Worm (Caenorhabditis elegans) whole organism, early embryonic: ENCODE results near the gene T20F7.1.
"Not testable (repeated sequence)": the region's sequence is repeated elsewhere in the genome, so short reads cannot be mapped to it uniquely, and the experiment has no call there.

Source experiments
- B0310.2 ChIP-seq: sonication (generic microtip); optimal IDR thresholded peaks from 2 replicates; lab custom pipeline; 2016; ENCODE audit warnings: mild to moderate bottlenecking, missing genetic modification characterization, missing compliant biosample characterization
- F13C5.2 ChIP-seq: sonication (generic microtip); optimal IDR thresholded peaks from 2 replicates; lab custom pipeline; 2017; ENCODE audit warnings: mild to moderate bottlenecking, missing genetic modification characterization, inconsistent platforms, missing compliant biosample characterization
- aly-1 ChIP-seq: sonication (generic microtip); optimal IDR thresholded peaks from 2 replicates; lab custom pipeline; 2016; ENCODE audit warnings: missing genetic modification characterization, missing compliant biosample characterization
- ama-1 ChIP-seq: fragments of 150-350 bp; optimal IDR thresholded peaks from 2 replicates; lab custom pipeline; 2014
- ceh-13 ChIP-seq: fragments of 200-800 bp; sonication (Bioruptor generic); optimal IDR thresholded peaks from 2 replicates; lab custom pipeline; 2018; ENCODE audit warnings: mild to moderate bottlenecking, missing genetic modification characterization, missing compliant biosample characterization
- ceh-36 ChIP-seq: sonication (generic microtip); optimal IDR thresholded peaks from 2 replicates; lab custom pipeline; 2016; ENCODE audit warnings: missing genetic modification characterization, inconsistent platforms, missing compliant biosample characterization
- ets-7 ChIP-seq: sonication (generic microtip); optimal IDR thresholded peaks from 2 replicates; lab custom pipeline; 2016; ENCODE audit warnings: missing genotype, missing genetic modification characterization, missing compliant biosample characterization
- flt-1 ChIP-seq: fragments of 200-800 bp; sonication (Bioruptor generic); IDR thresholded peaks from 2 replicates; pipeline ENCODE4 v1.3.6; 2022; ENCODE audit warnings: missing genetic modification characterization, missing compliant biosample characterization
- hmbx-1 ChIP-seq: sonication (generic microtip); optimal IDR thresholded peaks from 2 replicates; lab custom pipeline; 2016; ENCODE audit warnings: mild to moderate bottlenecking, missing genetic modification characterization, missing compliant biosample characterization
- hmg-4 ChIP-seq: fragments of 200-800 bp; sonication (Bioruptor generic); optimal IDR thresholded peaks from 2 replicates; lab custom pipeline; 2018; ENCODE audit warnings: mild to moderate bottlenecking, missing genetic modification characterization, missing compliant biosample characterization
- hnd-1 ChIP-seq: sonication (generic microtip); optimal IDR thresholded peaks from 2 replicates; lab custom pipeline; 2016; ENCODE audit warnings: missing genetic modification characterization, missing compliant biosample characterization
- pes-1 ChIP-seq: fragments of 200-800 bp; sonication (Bioruptor generic); IDR thresholded peaks from 2 replicates; pipeline ENCODE4 v1.3.6; 2022; ENCODE audit warnings: missing genetic modification reagents, missing genetic modification characterization, missing compliant biosample characterization
- scrt-1 ChIP-seq: fragments of 200-800 bp; sonication (Bioruptor generic); IDR thresholded peaks from 2 replicates; pipeline ENCODE4 v1.3.6; 2022; ENCODE audit warnings: missing genetic modification characterization, missing compliant biosample characterization
- sea-1 ChIP-seq: fragments of 200-800 bp; sonication (Bioruptor generic); conservative IDR thresholded peaks from 2 replicates; pipeline ENCODE4 v1.3.6; 2022; ENCODE audit warnings: missing genetic modification characterization, missing compliant biosample characterization
- tbx-11 ChIP-seq: fragments of 200-800 bp; sonication (Bioruptor generic); IDR thresholded peaks from 2 replicates; pipeline ENCODE4 v1.3.6; 2022; ENCODE audit warnings: missing genetic modification characterization, missing compliant biosample characterization
- tbx-37 ChIP-seq: fragments of 200-800 bp; sonication (Bioruptor generic); conservative IDR thresholded peaks from 2 replicates; pipeline ENCODE4 v1.3.6; 2022; ENCODE audit warnings: missing genetic modification reagents, missing genetic modification characterization, missing compliant biosample characterization
- tra-4 ChIP-seq: sonication (generic microtip); optimal IDR thresholded peaks from 2 replicates; lab custom pipeline; 2017; ENCODE audit warnings: missing genetic modification characterization, missing compliant biosample characterization

Gene T20F7.1

ce11 chrX:16871355-16871754 lies 1.4 kb upstream of the T20F7.1 start:
- no peak for TF ChIP-seq ets-7 (tag; lab: Kevin White, UChicago)
- no peak for TF ChIP-seq pes-1 (GFP tag; lab: Robert Waterston, UW)
- no peak for TF ChIP-seq ceh-13 (GFP tag; lab: Kevin White, UChicago)
- no peak for TF ChIP-seq aly-1 (tag; lab: Kevin White, UChicago)
- TF ChIP-seq tbx-37 (GFP tag; lab: Robert Waterston, UW), result no peak
- no peak for TF ChIP-seq hmbx-1
- TF ChIP-seq scrt-1 (GFP tag; lab: Robert Waterston, UW), result no peak
- no peak for TF ChIP-seq F13C5.2 (tag; lab: Kevin White, UChicago)
- TF ChIP-seq ceh-36 (tag; lab: Kevin White, UChicago), result no peak
- no peak for TF ChIP-seq hnd-1 (tag; lab: Kevin White, UChicago)
- no peak for TF ChIP-seq tra-4 (tag; lab: Kevin White, UChicago)
- TF ChIP-seq ama-1 (lab: Kevin White, UChicago), result no peak
- no peak for TF ChIP-seq tbx-11
- no peak for TF ChIP-seq B0310.2
- no peak for TF ChIP-seq flt-1 (GFP tag; lab: Robert Waterston, UW)
- no peak for TF ChIP-seq sea-1 (GFP tag; lab: Robert Waterston, UW)
- TF ChIP-seq hmg-4 (GFP tag; lab: Kevin White, UChicago), result no peak

ce11 chrX:16880426-16880825 lies 7.7 kb downstream of the T20F7.1 start, which contains the start of gene acs-9:
acs-9 (minus strand) TSS chrX:16880526.
- TF ChIP-seq tbx-11, result no peak
- TF ChIP-seq sea-1 (GFP tag; lab: Robert Waterston, UW), result no peak
- TF ChIP-seq hmbx-1, result no peak
- TF ChIP-seq flt-1 (GFP tag; lab: Robert Waterston, UW), result no peak
- TF ChIP-seq ets-7 (tag; lab: Kevin White, UChicago), result no peak
- no peak for TF ChIP-seq B0310.2
- no peak for TF ChIP-seq ceh-36 (tag; lab: Kevin White, UChicago)
- TF ChIP-seq F13C5.2 (tag; lab: Kevin White, UChicago), result no peak
- no peak for TF ChIP-seq pes-1 (GFP tag; lab: Robert Waterston, UW)

ce11 chrX:16883426-16883825 lies 10.7 kb downstream of the T20F7.1 start, which contains the start of gene Y13C8A.1:
Y13C8A.1 (plus strand) TSS chrX:16883726.
- TF ChIP-seq ama-1 (lab: Kevin White, UChicago); B0310.2; pes-1 (GFP tag; lab: Robert Waterston, UW): not testable (repeated sequence)

ce11 chrX:16884075-16884474 lies 11.4 kb downstream of the T20F7.1 start:
- TF ChIP-seq scrt-1 (GFP tag; lab: Robert Waterston, UW), result no peak
- no peak for TF ChIP-seq B0310.2
- TF ChIP-seq tbx-11, result no peak
- no peak for TF ChIP-seq hnd-1 (tag; lab: Kevin White, UChicago)
- no peak for TF ChIP-seq hmbx-1

- TF ChIP-seq tra-4 (tag; lab: Kevin White, UChicago) (no peak), ceh-13 (GFP tag; lab: Kevin White, UChicago) (no peak), tbx-37 (GFP tag; lab: Robert Waterston, UW) (no peak), aly-1 (tag; lab: Kevin White, UChicago) (no peak), B0310.2 (no peak), scrt-1 (GFP tag; lab: Robert Waterston, UW) (no peak)
Observed at ce11 chrX:16891683-16892082, 19.0 kb downstream of the T20F7.1 start, which contains the start of gene F39F10.3. F39F10.3 (plus strand) TSS chrX:16891983.

- TF ChIP-seq pes-1 (GFP tag; lab: Robert Waterston, UW) (no peak), aly-1 (tag; lab: Kevin White, UChicago) (no peak), B0310.2 (no peak), hmg-4 (GFP tag; lab: Kevin White, UChicago) (no peak), tbx-11 (no peak), ceh-13 (GFP tag; lab: Kevin White, UChicago) (no peak), hnd-1 (tag; lab: Kevin White, UChicago) (no peak), ets-7 (tag; lab: Kevin White, UChicago) (no peak), sea-1 (GFP tag; lab: Robert Waterston, UW) (no peak), tra-4 (tag; lab: Kevin White, UChicago) (no peak), tbx-37 (GFP tag; lab: Robert Waterston, UW) (no peak), F13C5.2 (tag; lab: Kevin White, UChicago) (no peak), hmbx-1 (no peak), flt-1 (GFP tag; lab: Robert Waterston, UW) (no peak), ama-1 (lab: Kevin White, UChicago) (no peak), ceh-36 (tag; lab: Kevin White, UChicago) (no peak), scrt-1 (GFP tag; lab: Robert Waterston, UW) (no peak)
Observed at ce11 chrX:16893767-16894166, 21.1 kb downstream of the T20F7.1 start.

- TF ChIP-seq ets-7 (tag; lab: Kevin White, UChicago) (no peak), hnd-1 (tag; lab: Kevin White, UChicago) (no peak), ceh-36 (tag; lab: Kevin White, UChicago) (no peak)
Observed at ce11 chrX:16894577-16894976, 21.9 kb downstream of the T20F7.1 start, which contains the start of gene F39F10.2. F39F10.2 (plus strand) TSS chrX:16894877.

ce11 chrX:16902657-16903056 lies 29.9 kb downstream of the T20F7.1 start:
- TF ChIP-seq tbx-11 (no peak), sea-1 (GFP tag; lab: Robert Waterston, UW) (no peak), tbx-37 (GFP tag; lab: Robert Waterston, UW) (no peak), B0310.2 (no peak), hmbx-1 (no peak), ets-7 (tag; lab: Kevin White, UChicago) (no peak), hmg-4 (GFP tag; lab: Kevin White, UChicago) (no peak), pes-1 (GFP tag; lab: Robert Waterston, UW) (no peak), ceh-13 (GFP tag; lab: Kevin White, UChicago) (no peak), hnd-1 (tag; lab: Kevin White, UChicago) (no peak), scrt-1 (GFP tag; lab: Robert Waterston, UW) (no peak), tra-4 (tag; lab: Kevin White, UChicago) (no peak), aly-1 (tag; lab: Kevin White, UChicago) (no peak), flt-1 (GFP tag; lab: Robert Waterston, UW) (no peak), F13C5.2 (tag; lab: Kevin White, UChicago) (no peak), ceh-36 (tag; lab: Kevin White, UChicago) (no peak), ama-1 (lab: Kevin White, UChicago) (no peak)
